Worm (Caenorhabditis elegans): ENCODE data around the gene ZK632.10.

The ZK632.10 gene

DNA sequence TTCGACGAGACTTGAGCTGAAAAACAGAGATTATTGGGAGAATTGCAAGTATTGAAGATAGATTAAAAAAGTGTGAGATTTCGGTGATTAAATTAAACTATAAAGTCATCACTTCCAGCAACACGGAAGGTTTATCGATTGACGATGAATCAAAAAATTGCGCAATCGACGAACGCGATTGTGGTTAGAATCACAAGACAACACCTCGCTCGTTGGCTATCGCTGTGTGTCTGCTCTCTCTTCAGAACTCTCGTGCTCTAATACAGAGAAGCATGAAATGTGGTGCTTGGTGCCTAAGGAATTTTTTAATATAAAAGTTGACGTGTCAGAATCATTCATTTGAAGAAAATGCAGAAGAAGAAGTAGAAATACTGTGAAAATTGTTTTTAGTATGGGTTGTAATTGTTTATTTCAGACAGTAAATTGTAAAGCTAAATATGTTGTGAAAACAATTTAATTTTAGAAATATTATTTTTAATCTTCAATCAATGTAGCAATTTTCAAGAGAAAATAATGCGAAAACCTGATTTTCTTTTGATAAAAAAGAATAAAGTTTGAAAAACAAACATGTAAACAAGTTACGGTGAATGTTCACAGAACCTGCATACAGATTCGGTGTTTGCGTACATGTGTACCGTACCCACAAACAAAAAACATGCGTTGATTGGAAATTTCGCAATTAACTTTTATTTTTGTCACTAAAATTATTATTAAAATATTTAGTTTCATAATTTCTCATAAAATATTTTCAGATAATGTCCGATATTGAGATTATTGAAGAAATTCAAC, at the start of gene ZK632.10, which contains the start of gene ZK632.11:
ZK632.10 (minus strand) TSS at position 560 of the 789 bp plus-strand sequence.
ZK632.11 (plus strand) TSS at position 753 of the 789 bp plus-strand sequence.
- TF ChIP-seq unc-62 (GFP tag; optimal IDR thresholded peaks at IDR 0.05), result no peak

- no peak for TF ChIP-seq unc-62 (GFP tag; optimal IDR thresholded peaks at IDR 0.05)
Observed at ce11 chrIII:9876951-9877350, 49.4 kb upstream of the ZK632.10 start, which contains the start of gene ZK757.10. Gene ZK757.10, plus strand, starts transcription at chrIII:9877251.

DNA sequence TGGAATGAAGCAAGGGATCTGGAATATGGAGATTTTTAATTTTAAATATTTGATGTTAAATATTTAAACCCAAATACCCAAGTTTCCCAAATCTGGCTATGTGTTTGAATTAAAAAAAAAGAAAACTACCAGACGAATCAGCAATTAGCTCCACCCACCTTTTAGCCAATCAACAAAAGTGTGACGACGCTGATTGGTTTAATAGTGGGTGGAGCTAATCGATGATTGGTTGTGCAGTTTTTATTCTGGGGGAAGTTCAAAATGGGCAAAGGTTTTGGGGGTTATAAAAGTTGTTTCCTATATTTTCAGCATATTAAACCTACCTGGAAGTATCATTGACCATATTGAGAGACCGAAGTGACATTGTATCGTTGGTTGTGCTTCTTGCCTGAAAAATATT, 47.0 kb upstream of the ZK632.10 start:
- TF ChIP-seq unc-62 (GFP tag; optimal IDR thresholded peaks at IDR 0.05), result no peak

- no peak for TF ChIP-seq unc-62 (GFP tag; optimal IDR thresholded peaks at IDR 0.05)
Observed at ce11 chrIII:9871032-9871431, 43.5 kb upstream of the ZK632.10 start, which contains the start of gene ZK757.1. Gene ZK757.1, minus strand, starts transcription at chrIII:9871132.

ce11 chrIII:9867780-9868503, 40.4 kb upstream of the ZK632.10 start, which contains the start of gene dhhc-4:
Gene dhhc-4, minus strand, starts transcription at chrIII:9867792.
- no peak for TF ChIP-seq unc-62 (GFP tag; optimal IDR thresholded peaks at IDR 0.05)

DNA sequence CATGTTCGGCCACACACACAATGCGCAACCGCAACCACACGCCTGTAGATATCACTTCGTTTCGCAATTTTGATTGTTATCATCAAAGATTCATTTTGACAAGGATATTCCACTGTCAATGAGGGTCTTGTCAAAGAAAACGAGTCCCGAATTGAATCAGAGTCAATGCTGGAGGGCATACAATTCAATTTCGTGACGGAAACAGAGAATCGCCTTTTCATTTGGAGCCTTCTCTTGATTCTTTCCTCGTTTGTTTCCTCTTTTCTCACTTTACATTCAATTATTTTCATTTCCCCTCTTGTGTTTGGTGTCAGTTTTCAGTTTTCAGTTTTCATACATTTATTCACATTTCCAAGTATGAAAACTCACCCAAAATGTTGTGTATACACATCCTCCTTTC, 39.8 kb upstream of the ZK632.10 start:
- TF ChIP-seq unc-62 (GFP tag; optimal IDR thresholded peaks at IDR 0.05), result no peak

DNA sequence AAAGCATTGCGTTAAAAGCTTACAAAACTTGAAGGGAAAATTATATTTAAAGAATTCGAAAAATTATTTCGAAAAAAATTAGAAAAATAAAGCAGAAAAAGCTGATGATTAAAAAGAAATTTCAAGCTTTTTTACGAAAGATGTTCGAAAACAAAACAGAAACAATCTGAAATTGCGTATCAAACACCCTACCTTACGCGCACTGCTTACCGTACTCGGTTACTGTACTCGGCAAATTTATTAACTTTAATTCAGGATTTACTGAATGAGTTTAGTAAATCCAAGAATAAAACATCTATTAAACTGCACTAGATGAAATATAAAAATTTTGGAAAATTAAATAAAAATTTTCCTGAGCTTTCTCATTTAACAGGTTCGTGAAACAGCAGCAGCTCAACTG, 34.9 kb upstream of the ZK632.10 start:
- TF ChIP-seq unc-62 (GFP tag; optimal IDR thresholded peaks at IDR 0.05), result no peak

- no peak for TF ChIP-seq unc-62 (GFP tag; optimal IDR thresholded peaks at IDR 0.05)
Observed at ce11 chrIII:9861470-9862342, 34.2 kb upstream of the ZK632.10 start.

DNA sequence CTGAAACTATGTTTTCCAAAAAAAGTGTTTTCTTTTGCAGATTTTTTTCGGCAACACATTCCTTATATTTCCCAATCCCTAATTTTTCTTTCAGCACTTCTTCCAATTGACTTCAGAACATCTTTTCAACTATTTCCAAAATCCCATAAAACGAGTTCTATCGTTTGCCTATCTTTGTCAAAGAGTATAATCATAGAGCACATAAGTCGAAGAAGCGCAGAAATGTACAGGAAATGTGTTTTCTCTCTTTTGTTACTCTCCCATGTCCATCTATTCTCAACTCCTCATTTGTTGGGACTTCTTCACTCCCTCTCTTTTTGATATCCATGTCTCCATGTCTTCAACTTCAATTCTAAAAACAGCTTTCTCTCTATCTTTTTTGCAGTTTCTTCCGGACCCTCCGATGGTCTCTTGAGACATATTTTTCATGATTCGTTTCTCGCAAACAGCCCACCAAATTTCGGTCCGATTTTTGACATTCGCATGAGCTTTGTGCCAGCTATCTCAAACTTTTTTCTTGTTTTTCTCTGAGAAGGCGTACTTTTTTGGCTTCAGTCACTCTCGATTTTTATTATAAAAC, 32.8 kb upstream of the ZK632.10 start, which contains the start of gene twk-48:
twk-48 (plus strand) TSS at position 530 of the 580 bp plus-strand sequence.
- no peak for TF ChIP-seq unc-62 (GFP tag; optimal IDR thresholded peaks at IDR 0.05)

DNA sequence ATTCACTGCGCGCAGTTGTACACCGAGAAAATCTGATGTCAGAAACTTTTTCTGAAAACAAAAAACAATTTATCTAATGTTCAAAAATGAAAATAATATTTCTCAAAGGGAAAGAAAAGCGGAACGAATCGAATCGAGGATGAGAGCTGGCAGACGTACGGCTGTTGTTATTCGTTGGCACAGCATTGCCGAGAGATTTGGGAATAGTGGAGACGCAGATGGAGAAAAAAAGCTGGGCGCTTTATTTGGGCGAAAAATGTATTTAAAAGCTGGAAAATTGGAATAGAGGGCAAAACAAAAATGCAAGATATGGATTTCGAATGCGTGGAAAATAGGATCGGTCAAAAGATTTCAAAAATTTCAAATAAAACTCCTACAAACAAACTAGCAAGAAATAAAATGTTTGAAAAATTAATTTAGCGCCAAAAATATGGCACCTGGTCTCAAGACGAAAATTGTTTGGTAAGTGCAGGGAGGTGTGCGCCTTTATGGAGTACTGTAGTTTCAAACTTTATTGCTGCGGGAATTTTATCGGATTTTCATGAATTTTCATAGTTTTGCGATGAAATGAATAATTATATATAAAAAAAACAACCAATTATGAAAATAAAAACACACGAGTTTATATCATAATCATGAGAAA, 31.7 kb upstream of the ZK632.10 start, which contains the start of gene gpdh-2:
gpdh-2 (minus strand) TSS at position 51 of the 643 bp plus-strand sequence.
- TF ChIP-seq unc-62 (GFP tag; optimal IDR thresholded peaks at IDR 0.05), result no peak

ce11 chrIII:9858061-9858460, 30.5 kb upstream of the ZK632.10 start:
- TF ChIP-seq unc-62 (GFP tag; optimal IDR thresholded peaks at IDR 0.05), result no peak

- TF ChIP-seq unc-62 (GFP tag; optimal IDR thresholded peaks at IDR 0.05), result no peak
Observed at ce11 chrIII:9857110-9857509, 29.6 kb upstream of the ZK632.10 start.

DNA sequence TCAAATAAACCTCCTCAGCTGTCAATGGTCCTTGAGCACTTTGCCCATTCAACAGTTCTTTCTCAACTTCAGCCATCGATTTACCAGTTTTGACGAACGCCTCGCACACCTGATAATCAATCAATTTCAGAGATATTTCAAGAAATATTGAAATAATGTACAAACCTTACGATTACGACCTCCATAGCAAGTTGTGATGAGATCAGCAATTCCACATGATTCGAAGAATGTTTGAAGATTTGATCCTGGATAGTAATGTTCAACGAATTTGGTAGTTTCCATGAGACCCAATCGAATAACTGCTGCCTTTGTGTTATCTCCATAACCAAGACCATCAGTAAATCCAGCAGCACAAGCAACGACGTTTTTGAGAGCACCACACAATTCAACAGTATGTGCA, 27.4 kb upstream of the ZK632.10 start:
- no peak for TF ChIP-seq unc-62 (GFP tag; optimal IDR thresholded peaks at IDR 0.05)

All from whole organism, dauer.